Fruit fly (Drosophila melanogaster): ENCODE data around the gene zen.

DNA sequence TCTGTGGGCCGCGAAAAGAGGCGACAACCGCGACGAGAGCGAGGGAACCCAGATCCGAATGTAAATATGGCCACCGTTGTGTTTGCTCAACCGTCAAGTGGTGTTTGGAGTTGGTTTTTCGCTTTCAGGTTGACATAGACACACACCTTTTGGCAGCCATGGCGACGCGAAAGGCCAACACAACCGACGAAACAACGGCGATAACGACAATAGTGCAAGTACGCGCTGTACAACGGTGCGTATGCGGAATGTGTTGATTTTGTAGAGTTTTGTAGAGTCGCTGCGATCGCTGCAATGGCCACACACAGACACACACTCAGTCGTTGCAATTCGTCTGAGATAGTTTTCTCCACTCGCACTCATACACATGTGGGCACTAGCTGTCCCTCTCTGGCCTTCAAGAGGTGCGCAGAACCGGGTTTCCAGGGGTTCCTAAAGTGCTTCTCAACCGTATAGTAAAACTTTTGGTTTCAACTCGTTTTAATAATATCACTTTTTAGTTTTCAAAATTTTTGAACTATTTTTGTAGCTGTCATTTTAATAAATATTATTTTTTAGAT is 12.5 kb downstream of the zen start:
- TF ChIP-seq h (optimal IDR thresholded peaks at IDR 0.05) (no peak), ttk (optimal IDR thresholded peaks at IDR 0.05) (no peak), insv (optimal IDR thresholded peaks at IDR 0.05) (no peak), Sin3A (optimal IDR thresholded peaks at IDR 0.05) (no peak), psq (optimal IDR thresholded peaks at IDR 0.05) (no peak), Myc (optimal IDR thresholded peaks at IDR 0.05) (no peak)
